Worm (Caenorhabditis elegans): ENCODE results near the gene C14C6.8.

Gene C14C6.8

ce11 chrV:543169-543568 lies 9.8 kb downstream of the C14C6.8 start, which contains the start of gene C14C6.3:
Gene C14C6.3, plus strand, starts transcription at chrV:543469.
- TF ChIP-seq nhr-90 (tag; optimal IDR thresholded peaks at IDR 0.05; ENCODE audit: poor library complexity), result no peak
- no peak for TF ChIP-seq nhr-84 (tag; optimal IDR thresholded peaks at IDR 0.05)
- no peak for TF ChIP-seq hpl-2 (GFP tag; optimal IDR thresholded peaks at IDR 0.05)
- TF ChIP-seq fkh-8 (tag; optimal IDR thresholded peaks at IDR 0.05), result no peak
- TF ChIP-seq C16A3.4 (tag; optimal IDR thresholded peaks at IDR 0.05), result no peak
- TF ChIP-seq mab-9 (GFP tag; IDR thresholded peaks at IDR 0.05), result no peak
- no peak for TF ChIP-seq sptf-1 (tag; optimal IDR thresholded peaks at IDR 0.05)
- no peak for TF ChIP-seq ets-5 (GFP tag; IDR thresholded peaks at IDR 0.05)

- TF ChIP-seq nhr-85 (tag), result peak; percentile 65
- TF ChIP-seq C16A3.4 (tag; optimal IDR thresholded peaks at IDR 0.05), result no peak
Measured at ce11 chrV:541470-541869, 11.5 kb downstream of the C14C6.8 start.

ce11 chrV:539040-539510 lies 13.9 kb downstream of the C14C6.8 start, which contains the start of gene nhr-155:
Gene nhr-155, plus strand, starts transcription at chrV:539460.
- peak; percentile 20 for TF ChIP-seq nhr-85 (tag)
- no peak for TF ChIP-seq lin-15B (tag; optimal IDR thresholded peaks at IDR 0.05)

- TF ChIP-seq sptf-1 (tag; optimal IDR thresholded peaks at IDR 0.05), result no peak
- no peak for TF ChIP-seq elt-2 (tag; optimal IDR thresholded peaks at IDR 0.05)
- no peak for TF ChIP-seq unc-30 (tag; optimal IDR thresholded peaks at IDR 0.05)
- no peak for TF ChIP-seq fos-1 (tag; optimal IDR thresholded peaks at IDR 0.05)
- no peak for TF ChIP-seq unc-86 (tag; optimal IDR thresholded peaks at IDR 0.05)
- TF ChIP-seq ets-5 (GFP tag; IDR thresholded peaks at IDR 0.05), result no peak
- TF ChIP-seq grh-1 (GFP tag; IDR thresholded peaks at IDR 0.05), result no peak
- no peak for TF ChIP-seq aly-2 (tag; optimal IDR thresholded peaks at IDR 0.05)
- TF ChIP-seq hlh-17 (GFP tag; optimal IDR thresholded peaks at IDR 0.05; ENCODE audit: borderline replicate concordance), result no peak
- no peak for TF ChIP-seq nhr-12 (tag; optimal IDR thresholded peaks at IDR 0.05)
- TF ChIP-seq F16B12.6 (tag; optimal IDR thresholded peaks at IDR 0.05), result no peak
- TF ChIP-seq unc-62 (GFP tag; optimal IDR thresholded peaks at IDR 0.05), result no peak
- no peak for TF ChIP-seq nhr-71 (tag; optimal IDR thresholded peaks at IDR 0.05)
- no peak for TF ChIP-seq egl-27 (tag; optimal IDR thresholded peaks at IDR 0.05)
Measured at ce11 chrV:536571-536970, 16.4 kb downstream of the C14C6.8 start, which contains the start of gene C14C6.5. Gene C14C6.5, plus strand, starts transcription at chrV:536628.

ce11 chrV:534176-534575 lies 18.8 kb downstream of the C14C6.8 start, which contains the start of gene nhr-132:
Gene nhr-132, plus strand, starts transcription at chrV:534446.
- peak in 2 of 6 experiments; percentile 25 to 44 for TF ChIP-seq elt-3 (tag; optimal IDR thresholded peaks at IDR 0.05)
- TF ChIP-seq nhr-237 (tag; optimal IDR thresholded peaks at IDR 0.05), result no peak
- no peak for TF ChIP-seq isw-1 (GFP tag; IDR thresholded peaks at IDR 0.05)
- TF ChIP-seq Y116A8C.19 (tag; optimal IDR thresholded peaks at IDR 0.05; ENCODE audit: borderline replicate concordance), result no peak
- TF ChIP-seq nhr-90 (tag; optimal IDR thresholded peaks at IDR 0.05; ENCODE audit: poor library complexity), result peak; percentile 13
- TF ChIP-seq pax-3 (tag; optimal IDR thresholded peaks at IDR 0.05), result no peak
- no peak for TF ChIP-seq nhr-19 (GFP tag; conservative IDR thresholded peaks at IDR 0.05)
- peak in 1 of 3 experiments; percentile 16 for TF ChIP-seq dpl-1 (GFP tag; optimal IDR thresholded peaks at IDR 0.05)
- TF ChIP-seq mep-1 (tag; optimal IDR thresholded peaks at IDR 0.05), result peak; percentile 54
- peak; percentile 56 for TF ChIP-seq nhr-20 (tag; optimal IDR thresholded peaks at IDR 0.05)
- TF ChIP-seq nhr-47 (tag; optimal IDR thresholded peaks at IDR 0.05), result no peak
- TF ChIP-seq fkh-10 (GFP tag; optimal IDR thresholded peaks at IDR 0.05), result no peak
- no peak for TF ChIP-seq nhr-12 (tag; optimal IDR thresholded peaks at IDR 0.05)
- TF ChIP-seq egl-13 (tag; optimal IDR thresholded peaks at IDR 0.05), result no peak
- TF ChIP-seq hlh-17 (GFP tag; optimal IDR thresholded peaks at IDR 0.05; ENCODE audit: borderline replicate concordance), result no peak
- TF ChIP-seq unc-86 (tag; optimal IDR thresholded peaks at IDR 0.05), result no peak
- TF ChIP-seq grh-1 (GFP tag; IDR thresholded peaks at IDR 0.05), result no peak
- TF ChIP-seq blmp-1 (tag; optimal IDR thresholded peaks at IDR 0.05), result peak; percentile 43
- no peak for TF ChIP-seq ceh-8 (GFP tag; optimal IDR thresholded peaks at IDR 0.05)
- no peak for TF ChIP-seq F16B12.6 (tag; optimal IDR thresholded peaks at IDR 0.05)
- peak in 1 of 2 experiments; percentile 44 for TF ChIP-seq lin-35 (GFP tag; optimal IDR thresholded peaks at IDR 0.05)
- no peak for TF ChIP-seq aly-2 (tag; optimal IDR thresholded peaks at IDR 0.05)
- peak; percentile 57 for TF ChIP-seq snu-23 (GFP tag; optimal IDR thresholded peaks at IDR 0.05)
- TF ChIP-seq ztf-11 (tag; optimal IDR thresholded peaks at IDR 0.05), result no peak
- no peak for TF ChIP-seq alr-1 (tag; optimal IDR thresholded peaks at IDR 0.05; ENCODE audit: borderline replicate concordance)
- no peak for TF ChIP-seq egl-27 (tag; optimal IDR thresholded peaks at IDR 0.05)
- TF ChIP-seq lsy-2 (tag; optimal IDR thresholded peaks at IDR 0.05), result peak in 1 of 2 experiments; percentile 0
- TF ChIP-seq efl-1 (optimal IDR thresholded peaks at IDR 0.05), result peak in 1 of 2 experiments; percentile 1
- no peak for TF ChIP-seq efl-1 (GFP tag; optimal IDR thresholded peaks at IDR 0.05 in 1 of 2)

Data from whole organism, L1 larva.